Worm (Caenorhabditis elegans): Measurements from ENCODE around the gene stau-1.

- TF ChIP-seq zfh-2 (GFP tag; conservative IDR thresholded peaks at IDR 0.05): no peak
- no peak for TF ChIP-seq chd-7 (tag; optimal IDR thresholded peaks at IDR 0.05)
- no peak for TF ChIP-seq nhr-179 (tag; optimal IDR thresholded peaks at IDR 0.05)
- TF ChIP-seq atf-7 (tag; optimal IDR thresholded peaks at IDR 0.05): no peak
- TF ChIP-seq ztf-28 (GFP tag; IDR thresholded peaks at IDR 0.05): no peak
- no peak for TF ChIP-seq pha-4 (tag; optimal IDR thresholded peaks at IDR 0.05)
- TF ChIP-seq unc-62 (GFP tag; optimal IDR thresholded peaks at IDR 0.05): no peak
- no peak for TF ChIP-seq sdz-38 (tag; optimal IDR thresholded peaks at IDR 0.05)
- TF ChIP-seq cebp-1 (GFP tag; IDR thresholded peaks at IDR 0.05): no peak
- TF ChIP-seq cebp-1 (tag; optimal IDR thresholded peaks at IDR 0.05): no peak
- no peak for TF ChIP-seq dpl-1 (GFP tag; optimal IDR thresholded peaks at IDR 0.05)
- no peak for TF ChIP-seq snpc-4 (GFP tag; optimal IDR thresholded peaks at IDR 0.05)
- no peak for TF ChIP-seq snpc-4 (tag; optimal IDR thresholded peaks at IDR 0.05)
These were observed 3.3 kb upstream of the stau-1 start, which contains the start of gene F55A4.7 for ce11 chrX:1038347-1038746.

All from whole organism, young adult.